Worm (Caenorhabditis elegans): ENCODE results near the gene his-74.

DNA sequence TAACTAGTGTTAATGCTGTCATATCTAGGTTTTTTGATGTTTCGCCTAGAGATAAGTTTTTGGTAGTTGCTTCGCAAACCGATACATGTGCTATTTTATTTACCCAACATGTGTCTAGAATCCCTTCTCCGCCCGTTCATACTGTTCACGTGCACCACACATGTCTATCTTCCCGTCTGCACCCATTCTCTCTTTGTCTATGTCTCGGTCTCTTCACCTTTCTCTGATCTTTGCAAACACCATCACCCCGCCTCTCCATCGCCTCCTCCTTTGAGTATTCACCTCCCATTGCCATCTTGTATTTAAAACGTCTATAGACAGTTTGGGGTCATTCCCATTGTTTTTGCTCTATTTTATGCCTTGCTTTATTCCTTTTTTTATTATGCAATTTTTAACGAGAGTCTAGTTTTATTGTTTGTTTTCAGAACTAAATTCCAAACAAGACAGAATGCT, 22.9 kb downstream of the his-74 start, which contains the start of gene F56H9.2:
- no peak for TF ChIP-seq tbx-37 (GFP tag; conservative IDR thresholded peaks at IDR 0.05)
- TF ChIP-seq tbx-11 (GFP tag; IDR thresholded peaks at IDR 0.05): no peak
- no peak for TF ChIP-seq F13C5.2 (tag; optimal IDR thresholded peaks at IDR 0.05)
- no peak for TF ChIP-seq ceh-36 (tag; optimal IDR thresholded peaks at IDR 0.05)
- no peak for TF ChIP-seq hmg-4 (GFP tag; optimal IDR thresholded peaks at IDR 0.05)
- no peak for TF ChIP-seq ets-7 (tag; optimal IDR thresholded peaks at IDR 0.05)
- TF ChIP-seq ceh-13 (GFP tag; optimal IDR thresholded peaks at IDR 0.05): no peak
